Fruit fly (Drosophila melanogaster): ENCODE results near the gene dgrn.

DNA sequence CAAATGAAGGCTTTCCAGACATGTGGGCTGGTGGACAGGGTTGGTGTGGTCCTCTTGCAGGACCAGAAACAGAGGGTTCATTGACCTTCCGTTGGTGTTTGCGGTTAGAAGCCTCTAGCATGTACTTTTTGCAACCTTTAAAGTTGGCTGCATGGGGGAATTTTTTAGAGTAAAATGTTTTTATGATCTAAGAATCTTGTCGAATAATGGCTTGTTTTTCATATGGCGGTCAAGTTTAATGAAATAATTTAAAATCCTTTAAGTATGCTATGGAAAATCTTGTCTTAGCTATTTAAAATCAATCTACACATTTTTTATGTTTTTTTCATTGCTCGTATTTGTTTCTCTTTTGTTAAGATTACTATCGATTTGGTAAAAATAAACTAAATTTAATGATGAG lies 5.3 kb downstream of the dgrn start, which contains the start of gene glob3:
- TF ChIP-seq psq (optimal IDR thresholded peaks at IDR 0.05) (no peak), h (optimal IDR thresholded peaks at IDR 0.05) (no peak)

Data from Kc167 (cell line).